Fruit fly (Drosophila melanogaster) whole organism, prepupa: Measurements from ENCODE around the gene CG5321.

Source experiments
- CG10669 ChIP-seq: fragments of 200-800 bp; sonication (Bioruptor generic); optimal IDR thresholded peaks from 3 replicates; lab custom pipeline; 2018; ENCODE audit warnings: missing biosample characterization, mild to moderate bottlenecking, missing genetic modification characterization, moderate library complexity
- CG11762 ChIP-seq: fragments of 200-800 bp; sonication (Bioruptor generic); optimal IDR thresholded peaks from 3 replicates; lab custom pipeline; 2016; ENCODE audit warnings: missing biosample characterization, missing genetic modification characterization; ENCODE audit not compliant: insufficient read depth
- CG15336 ChIP-seq: fragments of 200-800 bp; sonication (Bioruptor generic); IDR thresholded peaks from 2 replicates; pipeline ENCODE4 v1.3.6; 2022; ENCODE audit warnings: missing biosample characterization, missing genetic modification characterization
- CG31627 ChIP-seq: fragments of 200-800 bp; sonication (Bioruptor generic); optimal IDR thresholded peaks from 3 replicates; lab custom pipeline; 2016; ENCODE audit warnings: missing biosample characterization, missing genetic modification characterization
- CG32006 ChIP-seq: fragments of 200-800 bp; sonication (Bioruptor generic); optimal IDR thresholded peaks from 3 replicates; lab custom pipeline; 2017; ENCODE audit warnings: missing biosample characterization, mild to moderate bottlenecking, missing genetic modification characterization
- CG3919 ChIP-seq: fragments of 200-800 bp; sonication (Bioruptor generic); optimal IDR thresholded peaks from 3 replicates; lab custom pipeline; 2016; ENCODE audit warnings: missing biosample characterization, missing genetic modification characterization
- CG4318 ChIP-seq: fragments of 200-800 bp; sonication (Bioruptor generic); optimal IDR thresholded peaks from 3 replicates; lab custom pipeline; 2017; ENCODE audit warnings: missing biosample characterization, mild to moderate bottlenecking, missing genetic modification characterization
- CG6163 ChIP-seq: fragments of 200-800 bp; sonication (Bioruptor generic); IDR thresholded peaks from 3 replicates; pipeline ENCODE4 v1.3.6; 2022; ENCODE audit warnings: missing biosample characterization, missing genetic modification characterization
- CG6808 ChIP-seq: fragments of 200-800 bp; sonication (Bioruptor generic); optimal IDR thresholded peaks from 3 replicates; lab custom pipeline; 2017; ENCODE audit warnings: missing biosample characterization, missing genetic modification characterization, mild to moderate bottlenecking, moderate library complexity, missing genetic modification reagents
- CG7368 ChIP-seq: fragments of 200-800 bp; sonication (Bioruptor generic); optimal IDR thresholded peaks from 3 replicates; lab custom pipeline; 2016; ENCODE audit warnings: missing biosample characterization, missing genetic modification characterization
- CG8119 ChIP-seq: fragments of 200-800 bp; sonication (Bioruptor generic); IDR thresholded peaks from 3 replicates; pipeline ENCODE4 v1.3.6; 2022; ENCODE audit warnings: missing biosample characterization, missing genetic modification characterization
- Eip78C ChIP-seq: fragments of 200-800 bp; sonication (Bioruptor generic); peaks from one replicate; lab custom pipeline; 2016; ENCODE audit warnings: missing biosample characterization, missing genetic modification characterization
- Ets96B ChIP-seq: fragments of 200-800 bp; optimal IDR thresholded peaks from 2 replicates; lab custom pipeline; 2019; ENCODE audit warnings: missing biosample characterization, mild to moderate bottlenecking, missing genetic modification characterization, moderate library complexity
- Gug ChIP-seq: fragments of 200-800 bp; sonication (Bioruptor generic); IDR thresholded peaks from 2 replicates; pipeline ENCODE4 v1.3.6; 2022; ENCODE audit warnings: missing biosample characterization, missing genetic modification characterization
- Hr4 ChIP-seq: fragments of 200-800 bp; sonication (Bioruptor generic); optimal IDR thresholded peaks from 3 replicates; lab custom pipeline; 2016; ENCODE audit warnings: missing biosample characterization, missing genetic modification characterization
- Lpt ChIP-seq: fragments of 200-800 bp; sonication (Bioruptor generic); optimal IDR thresholded peaks from 3 replicates; lab custom pipeline; 2016; ENCODE audit warnings: missing biosample characterization, missing genetic modification characterization
- Met ChIP-seq: fragments of 200-800 bp; sonication (Bioruptor generic); optimal IDR thresholded peaks from 3 replicates; lab custom pipeline; 2016; ENCODE audit warnings: missing biosample characterization, missing genetic modification characterization
- OdsH ChIP-seq: fragments of 200-800 bp; sonication (Bioruptor generic); optimal IDR thresholded peaks from 3 replicates; lab custom pipeline; 2016; ENCODE audit warnings: missing biosample characterization, missing genetic modification characterization
- achi ChIP-seq: fragments of 200-800 bp; sonication (Bioruptor generic); optimal IDR thresholded peaks from 3 replicates; lab custom pipeline; 2016; ENCODE audit warnings: missing biosample characterization, missing genetic modification characterization
- eg ChIP-seq: fragments of 200-800 bp; sonication (Bioruptor generic); IDR thresholded peaks from 3 replicates; pipeline ENCODE4 v1.3.6; 2022; ENCODE audit warnings: missing biosample characterization, missing genetic modification characterization
- esn ChIP-seq: fragments of 200-800 bp; sonication (Bioruptor generic); optimal IDR thresholded peaks from 2 replicates; lab custom pipeline; 2016; ENCODE audit warnings: missing biosample characterization, mild to moderate bottlenecking, missing genetic modification characterization, moderate library complexity
- fkh ChIP-seq: fragments of 200-800 bp; sonication (Bioruptor generic); optimal IDR thresholded peaks from 3 replicates; lab custom pipeline; 2017; ENCODE audit warnings: missing biosample characterization, mild to moderate bottlenecking, missing genetic modification characterization, moderate library complexity
- net ChIP-seq: fragments of 200-800 bp; sonication (Bioruptor generic); optimal IDR thresholded peaks from 3 replicates; lab custom pipeline; 2016; ENCODE audit warnings: missing biosample characterization, missing genetic modification characterization
- pdm3 ChIP-seq: fragments of 200-800 bp; sonication (Bioruptor generic); optimal IDR thresholded peaks from 3 replicates; lab custom pipeline; 2016; ENCODE audit warnings: missing biosample characterization, missing genetic modification characterization
- salr ChIP-seq, 2 experiments: fragments of 200-800 bp; sonication (Bioruptor generic); optimal IDR thresholded peaks; 3 replicates each; lab custom pipeline; 2016 to 2018; ENCODE audit warnings: missing biosample characterization in 2 of 2, missing genetic modification characterization in 2 of 2, mild to moderate bottlenecking in 1 of 2
- svp ChIP-seq: fragments of 200-800 bp; sonication (Bioruptor generic); peaks from one replicate; lab custom pipeline; 2016; ENCODE audit warnings: missing biosample characterization, missing genetic modification characterization

CG5321 gene

dm6 chrX:14727580-14727979, 48.2 kb downstream of the CG5321 start:
- TF ChIP-seq esn (no peak), net (GFP tag; lab: Kevin White, UChicago) (peak; percentile 12), Met (GFP tag; lab: Kevin White, UChicago) (no peak), Gug (GFP tag; lab: Robert Waterston, UW) (peak; percentile 19; the same call in 1 of the 2 replicates), CG15336 (peak; percentile 56), svp (GFP tag; lab: Kevin White, UChicago) (peak; percentile 66), CG4318 (GFP tag; lab: Kevin White, UChicago) (peak; percentile 3), fkh (GFP tag; lab: Kevin White, UChicago) (no peak), salr (GFP tag; optimal IDR thresholded peaks at IDR 0.05; lab: Kevin White, UChicago) (no peak), achi (GFP tag; lab: Kevin White, UChicago) (peak; percentile 9), CG6163 (GFP tag; lab: Robert Waterston, UW) (0 out of 3 replicates have a peak, but pooled peaks have one; percentile 32), CG10669 (GFP tag; lab: Kevin White, UChicago) (peak; percentile 5), CG7368 (GFP tag; lab: Kevin White, UChicago) (no peak), CG31627 (GFP tag; lab: Kevin White, UChicago) (no peak), CG8119 (GFP tag; lab: Robert Waterston, UW) (0 out of 3 replicates have a peak, but pooled peaks have one; percentile 15), Eip78C (peak; percentile 59), CG32006 (GFP tag; lab: Kevin White, UChicago) (peak; percentile 48), eg (GFP tag; lab: Robert Waterston, UW) (peak; percentile 40; the same call in 2 of the 3 replicates), CG11762 (no peak), CG6808 (GFP tag; lab: Kevin White, UChicago) (peak; percentile 5), Lpt (GFP tag; lab: Kevin White, UChicago) (peak; percentile 15), Ets96B (tag; lab: Kevin White, UChicago) (peak; percentile 40), OdsH (peak; percentile 23), Hr4 (GFP tag; lab: Kevin White, UChicago) (peak; percentile 36), pdm3 (GFP tag; lab: Kevin White, UChicago) (peak; percentile 26), CG3919 (GFP tag; lab: Kevin White, UChicago) (no peak)
